Fruit fly (Drosophila melanogaster): ENCODE measurements around the gene yem.

yem gene

dm6 chr3R:29138961-29139527 is 16.4 kb upstream of the yem start:
- TF ChIP-seq Blimp-1 (GFP tag; optimal IDR thresholded peaks at IDR 0.05) (no peak), CG11294 (GFP tag; IDR thresholded peaks at IDR 0.05) (peak; percentile 28; the same call in 1 of the 2 replicates)

dm6 chr3R:29138407-29138806 is 15.7 kb upstream of the yem start, which contains the start of the genes Alg13 and superdeath:
Alg13 (minus strand) TSS chr3R:29138573.
superdeath (plus strand) TSS chr3R:29138662.
- no peak for TF ChIP-seq CG6163 (GFP tag; IDR thresholded peaks at IDR 0.05)
- TF ChIP-seq CG3919 (GFP tag; optimal IDR thresholded peaks at IDR 0.05) = no peak
- TF ChIP-seq fkh (GFP tag; optimal IDR thresholded peaks at IDR 0.05) = peak; percentile 82

dm6 chr3R:29130902-29131621 is 8.4 kb upstream of the yem start, which contains the start of the genes dgt6 and Vha100-1:
dgt6 (minus strand) TSS chr3R:29130972.
Vha100-1 (plus strand) TSS chr3R:29131193.
- TF ChIP-seq Sox15 (GFP tag; optimal IDR thresholded peaks at IDR 0.05) (no peak), ss (GFP tag; optimal IDR thresholded peaks at IDR 0.05) (no peak), esn (GFP tag; optimal IDR thresholded peaks at IDR 0.05) (peak; percentile 20), CG3032 (tag; optimal IDR thresholded peaks at IDR 0.05) (peak; percentile 48), achi (GFP tag; optimal IDR thresholded peaks at IDR 0.05) (no peak), cyc (GFP tag; optimal IDR thresholded peaks at IDR 0.05) (peak; percentile 39), Sox14 (GFP tag; optimal IDR thresholded peaks at IDR 0.05) (peak; percentile 55)

dm6 chr3R:29124128-29124527 is 1.4 kb upstream of the yem start:
- TF ChIP-seq topi (GFP tag; optimal IDR thresholded peaks at IDR 0.05) (peak; percentile 88), Smox (GFP tag; optimal IDR thresholded peaks at IDR 0.05) (no peak), Lpt (GFP tag; optimal IDR thresholded peaks at IDR 0.05) (no peak), Gug (GFP tag; IDR thresholded peaks at IDR 0.05) (peak; percentile 54; the same call in 1 of the 2 replicates), CG34406 (GFP tag; optimal IDR thresholded peaks at IDR 0.05) (peak; percentile 76), Ets21C (GFP tag; optimal IDR thresholded peaks at IDR 0.05) (peak; percentile 88), OdsH (GFP tag; optimal IDR thresholded peaks at IDR 0.05) (peak; percentile 80), CG11762 (GFP tag; optimal IDR thresholded peaks at IDR 0.05; ENCODE audit: insufficient read depth) (peak; percentile 52), CG10631 (GFP tag; optimal IDR thresholded peaks at IDR 0.05) (peak; percentile 81), achi (GFP tag; optimal IDR thresholded peaks at IDR 0.05) (peak; percentile 73), CG3919 (GFP tag; optimal IDR thresholded peaks at IDR 0.05) (peak; percentile 80), Eip78C (GFP tag) (peak; percentile 90), Eip75B (GFP tag; optimal IDR thresholded peaks at IDR 0.05) (peak; percentile 89), dac (GFP tag; optimal IDR thresholded peaks at IDR 0.05) (peak; percentile 36), Eip93F (GFP tag; optimal IDR thresholded peaks at IDR 0.05) (peak; percentile 26), cyc (GFP tag; optimal IDR thresholded peaks at IDR 0.05) (peak; percentile 89), CG6808 (GFP tag; optimal IDR thresholded peaks at IDR 0.05) (peak; percentile 58), Hr39 (GFP tag; optimal IDR thresholded peaks at IDR 0.05) (peak; percentile 93), Sox14 (GFP tag; optimal IDR thresholded peaks at IDR 0.05) (peak; percentile 86), CG31627 (GFP tag; optimal IDR thresholded peaks at IDR 0.05) (peak; percentile 93), svp (GFP tag) (peak; percentile 93), esn (GFP tag; optimal IDR thresholded peaks at IDR 0.05) (peak; percentile 89), salr (GFP tag; optimal IDR thresholded peaks at IDR 0.05) (peak in 1 of 2 experiments; percentile 68), CG11294 (GFP tag; IDR thresholded peaks at IDR 0.05) (peak; percentile 46; the same call in 1 of the 2 replicates), CG15336 (GFP tag; IDR thresholded peaks at IDR 0.05) (peak; percentile 62), Sox102F (GFP tag; optimal IDR thresholded peaks at IDR 0.05) (peak; percentile 86), Sox15 (GFP tag; optimal IDR thresholded peaks at IDR 0.05) (peak; percentile 81), fd59A (GFP tag; optimal IDR thresholded peaks at IDR 0.05) (peak; percentile 63), pdm3 (GFP tag; optimal IDR thresholded peaks at IDR 0.05) (no peak), CG6854 (GFP tag; optimal IDR thresholded peaks at IDR 0.05) (no peak), CG3032 (tag; optimal IDR thresholded peaks at IDR 0.05) (peak; percentile 68), eg (GFP tag; IDR thresholded peaks at IDR 0.05) (peak; percentile 80), CG16779 (tag; optimal IDR thresholded peaks at IDR 0.05) (no peak), CG11902 (GFP tag; optimal IDR thresholded peaks at IDR 0.05) (peak; percentile 81), CG9139 (GFP tag; optimal IDR thresholded peaks at IDR 0.05) (no peak), CG1621 (tag; optimal IDR thresholded peaks at IDR 0.05) (peak; percentile 48), CG8319 (GFP tag; optimal IDR thresholded peaks at IDR 0.05) (peak; percentile 78), CG4318 (GFP tag; optimal IDR thresholded peaks at IDR 0.05) (no peak)
